Worm (Caenorhabditis elegans): ENCODE measurements around the gene ZK632.12.

ce11 chrIII:9860201-9860780 lies 29.7 kb downstream of the ZK632.12 start, which contains the start of gene twk-48:
- TF ChIP-seq unc-39 (tag; optimal IDR thresholded peaks at IDR 0.05) (no peak), snpc-4 (tag; optimal IDR thresholded peaks at IDR 0.05) (no peak), mab-5 (tag; optimal IDR thresholded peaks at IDR 0.05) (no peak), unc-62 (GFP tag; optimal IDR thresholded peaks at IDR 0.05) (no peak), ces-1 (GFP tag; optimal IDR thresholded peaks at IDR 0.05) (peak; percentile 62), pha-4 (tag; optimal IDR thresholded peaks at IDR 0.05) (no peak), nhr-76 (tag; optimal IDR thresholded peaks at IDR 0.05) (no peak), elt-1 (tag; optimal IDR thresholded peaks at IDR 0.05; ENCODE audit: borderline replicate concordance, insufficient read depth) (no peak), ztf-11 (tag; optimal IDR thresholded peaks at IDR 0.05) (no peak), nhr-12 (tag; optimal IDR thresholded peaks at IDR 0.05) (no peak), lsy-2 (tag; optimal IDR thresholded peaks at IDR 0.05) (no peak)

Data from whole organism, mixed stage, embryonic.